Worm (Caenorhabditis elegans): ENCODE measurements around the gene ift-43.
A peak's percentile ranks its signal among the peaks of the same experiment; 100 is the strongest.

Gene ift-43

ce11 chrII:5660736-5661734, at the start of gene ift-43, which contains the start of gene mdt-26 (continued):
- no peak for TF ChIP-seq attf-6 (GFP tag; IDR thresholded peaks at IDR 0.05)
- peak; percentile 11 for TF ChIP-seq mel-28 (tag; optimal IDR thresholded peaks at IDR 0.05; ENCODE audit: borderline replicate concordance)
- no peak for TF ChIP-seq K12H6.12 (tag; optimal IDR thresholded peaks at IDR 0.05)
- no peak for TF ChIP-seq fkh-3 (tag; optimal IDR thresholded peaks at IDR 0.05)
- peak; percentile 71; the same call in 1 of the 2 replicates for TF ChIP-seq Y67H2A.10 (GFP tag; conservative IDR thresholded peaks at IDR 0.05)
- peak; percentile 32 for TF ChIP-seq ccch-3 (GFP tag; optimal IDR thresholded peaks at IDR 0.05)
- peak; percentile 41 for TF ChIP-seq lsy-27 (tag; optimal IDR thresholded peaks at IDR 0.05; ENCODE audit: borderline replicate concordance, insufficient read depth)
- no peak for TF ChIP-seq B0019.2 (GFP tag; conservative IDR thresholded peaks at IDR 0.05)
- TF ChIP-seq ets-4 (GFP tag; optimal IDR thresholded peaks at IDR 0.05) = peak; percentile 49
- no peak for TF ChIP-seq ztf-3 (GFP tag; optimal IDR thresholded peaks at IDR 0.05)
- TF ChIP-seq egrh-3 (GFP tag; IDR thresholded peaks at IDR 0.05) = peak; percentile 95
- 0 out of 2 replicates have a peak, but pooled peaks have one; percentile 65 for TF ChIP-seq sea-2 (GFP tag; IDR thresholded peaks at IDR 0.05)
- TF ChIP-seq aptf-2 (GFP tag; conservative IDR thresholded peaks at IDR 0.05) = no peak
- TF ChIP-seq F55B11.4 (tag; optimal IDR thresholded peaks at IDR 0.05; ENCODE audit: borderline replicate concordance, insufficient read depth) = no peak
- no peak for TF ChIP-seq Y56A3A.18 (GFP tag; IDR thresholded peaks at IDR 0.05)
- TF ChIP-seq ztf-28 (GFP tag; IDR thresholded peaks at IDR 0.05) = peak; percentile 88
- TF ChIP-seq die-1 (tag; optimal IDR thresholded peaks at IDR 0.05) = no peak
- peak; percentile 64 for TF ChIP-seq lsl-1 (GFP tag; optimal IDR thresholded peaks at IDR 0.05)
- peak; percentile 80 for TF ChIP-seq ceh-100 (GFP tag; IDR thresholded peaks at IDR 0.05)
- no peak for TF ChIP-seq B0035.1 (tag; optimal IDR thresholded peaks at IDR 0.05)
- TF ChIP-seq hlh-12 (tag; optimal IDR thresholded peaks at IDR 0.05) = no peak
- peak; percentile 37 for TF ChIP-seq F57C9.4 (tag; optimal IDR thresholded peaks at IDR 0.05)
- TF ChIP-seq pbrm-1 (GFP tag; IDR thresholded peaks at IDR 0.05) = peak; percentile 83
- TF ChIP-seq nhr-27 (tag; optimal IDR thresholded peaks at IDR 0.05) = no peak
- peak; percentile 99 for TF ChIP-seq zfh-2 (GFP tag; conservative IDR thresholded peaks at IDR 0.05)
- TF ChIP-seq ztf-26 (tag; optimal IDR thresholded peaks at IDR 0.05) = peak; percentile 87
- no peak for TF ChIP-seq tbx-9 (tag; optimal IDR thresholded peaks at IDR 0.05; ENCODE audit: borderline replicate concordance)
- TF ChIP-seq lin-26 (GFP tag; IDR thresholded peaks at IDR 0.05) = peak; percentile 61
- peak; percentile 62 for TF ChIP-seq madf-6 (GFP tag; IDR thresholded peaks at IDR 0.05)
- peak; percentile 87 for TF ChIP-seq dox-1 (GFP tag; IDR thresholded peaks at IDR 0.05)
- peak; percentile 84 for TF ChIP-seq C06A6.2 (GFP tag; conservative IDR thresholded peaks at IDR 0.05)
- peak; percentile 40 for TF ChIP-seq dpl-1 (GFP tag; optimal IDR thresholded peaks at IDR 0.05)
- 0 out of 2 replicates have a peak, but pooled peaks have one; percentile 86 for TF ChIP-seq bed-1 (GFP tag; IDR thresholded peaks at IDR 0.05)
- TF ChIP-seq sptf-2 (GFP tag; optimal IDR thresholded peaks at IDR 0.05) = peak; percentile 98
- TF ChIP-seq F37B4.10 (GFP tag; IDR thresholded peaks at IDR 0.05) = no peak
- TF ChIP-seq nhr-120 (GFP tag; IDR thresholded peaks at IDR 0.05) = no peak
- no peak for TF ChIP-seq hrde-1 (tag; optimal IDR thresholded peaks at IDR 0.05; ENCODE audit: borderline replicate concordance)

- TF ChIP-seq ztf-6 (GFP tag; IDR thresholded peaks at IDR 0.05) (no peak), F22D6.2 (tag; optimal IDR thresholded peaks at IDR 0.05) (no peak), ztf-18 (tag; optimal IDR thresholded peaks at IDR 0.05) (no peak), snpc-3.4 (tag; optimal IDR thresholded peaks at IDR 0.05) (no peak), Y56A3A.18 (GFP tag; IDR thresholded peaks at IDR 0.05) (no peak), nhr-179 (tag; optimal IDR thresholded peaks at IDR 0.05) (no peak), nfya-2 (GFP tag; IDR thresholded peaks at IDR 0.05) (no peak), sdz-38 (tag; optimal IDR thresholded peaks at IDR 0.05) (no peak), dox-1 (GFP tag; IDR thresholded peaks at IDR 0.05) (no peak), nhr-120 (GFP tag; IDR thresholded peaks at IDR 0.05) (no peak), C17E4.6 (GFP tag; IDR thresholded peaks at IDR 0.05) (no peak), Y79H2A.3 (GFP tag; conservative IDR thresholded peaks at IDR 0.05) (no peak), T26A5.8 (tag; optimal IDR thresholded peaks at IDR 0.05) (no peak), aptf-2 (GFP tag; conservative IDR thresholded peaks at IDR 0.05) (no peak)
Measured at ce11 chrII:5708154-5708553, 47.6 kb upstream of the ift-43 start.

Data from whole organism, young adult.